Fruit fly (Drosophila melanogaster): ENCODE results near the gene Mec2.

Mec2 gene

DNA sequence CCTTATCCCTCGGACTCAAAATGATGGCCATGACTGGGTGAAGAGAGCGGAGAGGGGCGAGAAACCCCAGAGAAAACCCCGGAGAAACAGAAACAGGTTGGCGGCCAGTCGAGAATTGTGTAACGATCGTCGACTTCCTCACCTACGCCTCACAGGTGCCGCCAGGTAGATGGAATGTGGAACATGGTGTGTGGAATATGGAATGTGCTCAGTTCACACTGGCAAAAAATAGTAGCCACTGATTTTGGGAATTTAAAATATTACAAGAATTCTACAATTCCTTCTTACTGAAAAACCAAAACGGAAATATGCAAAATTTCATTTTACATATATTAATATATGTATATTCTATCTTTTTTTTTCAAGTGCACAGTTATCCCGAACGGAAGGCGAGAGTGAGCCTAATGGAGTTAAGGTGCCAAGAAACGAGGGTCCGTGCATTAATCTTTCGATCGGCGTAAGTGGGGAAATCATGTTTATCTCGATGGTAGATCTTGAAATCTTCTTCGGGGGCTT is 31.9 kb upstream of the Mec2 start:
- peak; percentile 92 for TF ChIP-seq CG15710 (tag; optimal IDR thresholded peaks at IDR 0.05)
- TF ChIP-seq rn (GFP tag; IDR thresholded peaks at IDR 0.05) = peak; percentile 60
- peak; percentile 75 for TF ChIP-seq gl (tag; optimal IDR thresholded peaks at IDR 0.05)
- TF ChIP-seq CG10348 (GFP tag; IDR thresholded peaks at IDR 0.05) = no peak
- peak; percentile 71 for TF ChIP-seq Ets98B (GFP tag; IDR thresholded peaks at IDR 0.05)
- TF ChIP-seq Pif1A (GFP tag; optimal IDR thresholded peaks at IDR 0.05) = peak; percentile 79
- peak; percentile 85 for TF ChIP-seq CG14655 (GFP tag; optimal IDR thresholded peaks at IDR 0.05)
- TF ChIP-seq CG9948 (tag; optimal IDR thresholded peaks at IDR 0.05) = peak; percentile 89
- TF ChIP-seq CG17806 (tag; optimal IDR thresholded peaks at IDR 0.05) = peak; percentile 90
- peak; percentile 87 for TF ChIP-seq CG4496 (GFP tag; IDR thresholded peaks at IDR 0.05)
- TF ChIP-seq D1 (tag; optimal IDR thresholded peaks at IDR 0.05) = peak; percentile 69
- peak; percentile 77 for TF ChIP-seq Pif1B (GFP tag; optimal IDR thresholded peaks at IDR 0.05)
- peak; percentile 82 for TF ChIP-seq Snoo (tag; optimal IDR thresholded peaks at IDR 0.05)
- peak; percentile 66; the same call in 1 of the 3 replicates for TF ChIP-seq fd96Ca (GFP tag; IDR thresholded peaks at IDR 0.05)
- TF ChIP-seq EcR (GFP tag; optimal IDR thresholded peaks at IDR 0.05) = peak; percentile 71
- peak; percentile 92 for TF ChIP-seq CG8159 (tag; optimal IDR thresholded peaks at IDR 0.05)
- peak; percentile 88 for TF ChIP-seq CG34367 (tag; optimal IDR thresholded peaks at IDR 0.05)
- TF ChIP-seq CG32121 (GFP tag; IDR thresholded peaks at IDR 0.05) = peak; percentile 79
- TF ChIP-seq CG13204 (GFP tag; optimal IDR thresholded peaks at IDR 0.05) = peak; percentile 75
- peak; percentile 79 for TF ChIP-seq CG8301 (tag; optimal IDR thresholded peaks at IDR 0.05)
- TF ChIP-seq CG12605 (GFP tag; IDR thresholded peaks at IDR 0.05) = peak; percentile 79

dm6 chrX:19157471-19157870 is 30.4 kb upstream of the Mec2 start:
- no peak for TF ChIP-seq CG14655 (GFP tag; optimal IDR thresholded peaks at IDR 0.05)
- no peak for TF ChIP-seq Ets98B (GFP tag; IDR thresholded peaks at IDR 0.05)
- TF ChIP-seq EcR (GFP tag; optimal IDR thresholded peaks at IDR 0.05) = no peak
- no peak for TF ChIP-seq CG32121 (GFP tag; IDR thresholded peaks at IDR 0.05)
- no peak for TF ChIP-seq fd96Ca (GFP tag; IDR thresholded peaks at IDR 0.05)
- TF ChIP-seq Snoo (tag; optimal IDR thresholded peaks at IDR 0.05) = no peak
- no peak for TF ChIP-seq Pif1A (GFP tag; optimal IDR thresholded peaks at IDR 0.05)
- TF ChIP-seq CG13204 (GFP tag; optimal IDR thresholded peaks at IDR 0.05) = no peak
- no peak for TF ChIP-seq rn (GFP tag; IDR thresholded peaks at IDR 0.05)

DNA sequence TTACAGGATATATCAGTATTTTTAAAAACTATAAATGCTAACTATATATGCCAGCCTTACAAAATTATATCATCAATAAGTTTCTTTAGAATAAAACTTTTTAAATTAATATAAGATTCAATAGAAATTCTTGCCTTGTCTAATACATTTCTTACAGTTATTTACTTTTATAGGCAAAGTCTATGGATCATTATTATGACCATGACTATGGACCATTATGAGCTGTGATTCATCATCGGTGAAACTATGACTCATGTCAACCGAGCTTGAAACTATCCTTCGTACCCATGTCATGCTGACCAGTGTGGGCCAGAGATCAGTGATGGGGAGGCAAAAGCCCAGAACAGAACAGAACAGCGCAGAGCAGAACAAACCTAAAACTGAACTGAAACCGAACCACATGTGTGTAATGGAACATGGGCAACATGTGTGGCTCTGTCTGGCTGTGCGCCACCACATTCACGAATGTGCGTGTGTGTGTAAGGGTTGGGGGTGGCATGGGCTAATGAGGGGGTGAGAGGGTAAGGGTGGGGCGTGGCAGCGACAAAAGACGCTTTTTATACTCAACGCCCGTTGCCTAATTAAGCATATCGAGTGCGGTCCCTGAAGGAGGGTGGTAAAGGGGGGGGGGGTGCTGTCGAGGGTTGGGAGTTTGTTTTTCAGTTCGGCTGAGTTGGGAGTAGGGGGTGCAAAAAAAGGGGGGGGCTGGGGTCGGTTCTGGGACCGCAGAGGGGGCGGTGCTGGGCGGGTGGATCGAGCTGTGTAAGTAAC is 29.1 kb upstream of the Mec2 start:
- TF ChIP-seq CG8159 (tag; optimal IDR thresholded peaks at IDR 0.05) (peak; percentile 60), gl (tag; optimal IDR thresholded peaks at IDR 0.05) (no peak), CG14655 (GFP tag; optimal IDR thresholded peaks at IDR 0.05) (peak; percentile 50), Pif1A (GFP tag; optimal IDR thresholded peaks at IDR 0.05) (no peak), CG10348 (GFP tag; IDR thresholded peaks at IDR 0.05) (no peak), CG9948 (tag; optimal IDR thresholded peaks at IDR 0.05) (peak; percentile 19), CG15710 (tag; optimal IDR thresholded peaks at IDR 0.05) (peak; percentile 20)

- no peak for TF ChIP-seq CG12605 (GFP tag; IDR thresholded peaks at IDR 0.05)
- peak; percentile 84 for TF ChIP-seq CG9948 (tag; optimal IDR thresholded peaks at IDR 0.05)
- TF ChIP-seq fd96Ca (GFP tag; IDR thresholded peaks at IDR 0.05) = no peak
- TF ChIP-seq Snoo (tag; optimal IDR thresholded peaks at IDR 0.05) = peak; percentile 80
- no peak for TF ChIP-seq EcR (GFP tag; optimal IDR thresholded peaks at IDR 0.05)
- no peak for TF ChIP-seq rn (GFP tag; IDR thresholded peaks at IDR 0.05)
- peak; percentile 21 for TF ChIP-seq Ets98B (GFP tag; IDR thresholded peaks at IDR 0.05)
- TF ChIP-seq CG32121 (GFP tag; IDR thresholded peaks at IDR 0.05) = no peak; the same call in 1 of the 2 replicates
- no peak for TF ChIP-seq CG13204 (GFP tag; optimal IDR thresholded peaks at IDR 0.05)
- TF ChIP-seq CG34367 (tag; optimal IDR thresholded peaks at IDR 0.05) = peak; percentile 85
- peak; percentile 80 for TF ChIP-seq CG8159 (tag; optimal IDR thresholded peaks at IDR 0.05)
- TF ChIP-seq CG4496 (GFP tag; IDR thresholded peaks at IDR 0.05) = no peak; the same call in 2 of the 3 replicates
- peak; percentile 31 for TF ChIP-seq D1 (tag; optimal IDR thresholded peaks at IDR 0.05)
- TF ChIP-seq CG14655 (GFP tag; optimal IDR thresholded peaks at IDR 0.05) = peak; percentile 69
- peak; percentile 66 for TF ChIP-seq CG17806 (tag; optimal IDR thresholded peaks at IDR 0.05)
- TF ChIP-seq CG10348 (GFP tag; IDR thresholded peaks at IDR 0.05) = no peak
- TF ChIP-seq gl (tag; optimal IDR thresholded peaks at IDR 0.05) = no peak
- TF ChIP-seq CG15710 (tag; optimal IDR thresholded peaks at IDR 0.05) = peak; percentile 84
- TF ChIP-seq Pif1A (GFP tag; optimal IDR thresholded peaks at IDR 0.05) = no peak
- TF ChIP-seq CG8301 (tag; optimal IDR thresholded peaks at IDR 0.05) = peak; percentile 42
- peak; percentile 53 for TF ChIP-seq Pif1B (GFP tag; optimal IDR thresholded peaks at IDR 0.05)
These were observed 27.9 kb upstream of the Mec2 start for dm6 chrX:19159942-19160341.

DNA sequence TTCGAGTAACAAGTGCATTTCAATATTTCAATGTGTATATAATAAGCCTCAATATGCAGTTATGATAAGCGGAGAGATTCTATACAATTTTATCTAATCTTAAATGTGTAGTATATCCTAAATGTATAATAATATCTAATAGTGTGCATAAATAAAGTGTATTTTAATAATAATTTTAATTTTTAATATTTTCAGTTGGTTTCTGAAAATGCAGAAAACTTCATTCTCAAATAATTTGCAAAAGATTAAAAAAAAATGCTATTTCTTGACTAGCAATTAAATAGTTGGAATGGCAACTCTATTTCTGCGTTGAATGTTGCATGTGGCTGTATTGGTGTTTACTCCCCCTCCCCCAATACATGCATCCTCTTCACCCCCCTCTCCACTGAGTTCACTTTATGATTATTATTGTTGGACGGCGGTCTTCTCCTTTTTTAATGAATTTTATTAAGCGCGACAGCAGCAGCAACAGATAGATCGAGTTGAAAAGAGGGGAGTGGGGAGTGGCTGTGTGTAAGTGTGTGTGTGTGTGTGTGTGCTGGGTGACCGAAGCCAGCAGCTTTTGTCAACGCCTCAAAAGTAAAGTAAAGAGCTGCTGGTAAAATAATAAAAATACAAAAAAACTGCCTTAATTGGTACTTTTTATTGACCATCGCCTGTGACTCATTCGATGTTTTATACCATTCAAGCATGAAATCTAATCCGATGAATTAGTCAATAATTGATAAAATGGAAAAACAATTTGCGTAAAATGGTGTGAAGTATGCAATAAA is 27.0 kb upstream of the Mec2 start:
- no peak for TF ChIP-seq Ets98B (GFP tag; IDR thresholded peaks at IDR 0.05)
- TF ChIP-seq D1 (tag; optimal IDR thresholded peaks at IDR 0.05) = peak; percentile 21
- peak; percentile 20 for TF ChIP-seq CG8301 (tag; optimal IDR thresholded peaks at IDR 0.05)
- peak; percentile 32 for TF ChIP-seq CG34367 (tag; optimal IDR thresholded peaks at IDR 0.05)
- TF ChIP-seq gl (tag; optimal IDR thresholded peaks at IDR 0.05) = no peak
- no peak for TF ChIP-seq fd96Ca (GFP tag; IDR thresholded peaks at IDR 0.05)
- peak; percentile 47 for TF ChIP-seq CG13204 (GFP tag; optimal IDR thresholded peaks at IDR 0.05)
- TF ChIP-seq CG9948 (tag; optimal IDR thresholded peaks at IDR 0.05) = peak; percentile 44
- TF ChIP-seq CG10348 (GFP tag; IDR thresholded peaks at IDR 0.05) = no peak
- TF ChIP-seq CG8159 (tag; optimal IDR thresholded peaks at IDR 0.05) = peak; percentile 69
- no peak for TF ChIP-seq rn (GFP tag; IDR thresholded peaks at IDR 0.05)
- TF ChIP-seq CG15710 (tag; optimal IDR thresholded peaks at IDR 0.05) = peak; percentile 52
- peak; percentile 7 for TF ChIP-seq CG17806 (tag; optimal IDR thresholded peaks at IDR 0.05)
- TF ChIP-seq CG14655 (GFP tag; optimal IDR thresholded peaks at IDR 0.05) = peak; percentile 40
